Fruit fly (Drosophila melanogaster): Measurements from ENCODE around the gene CG42747.
A peak's percentile ranks its signal among the peaks of the same experiment; 100 is the strongest.

CG42747 gene

dm6 chr3L:6496053-6496921 is 95.9 kb downstream of the CG42747 start (continued):
- TF ChIP-seq CG13296 (GFP tag; optimal IDR thresholded peaks at IDR 0.05) (no peak), CG2889 (GFP tag; IDR thresholded peaks at IDR 0.05) (no peak), Doc3 (GFP tag; IDR thresholded peaks at IDR 0.05; ENCODE audit: partially characterized antibody) (no peak), jumu (GFP tag; optimal IDR thresholded peaks at IDR 0.05) (no peak), HmgD (GFP tag; optimal IDR thresholded peaks at IDR 0.05) (no peak), bcd (GFP tag; optimal IDR thresholded peaks at IDR 0.05) (no peak), CG11085 (GFP tag; IDR thresholded peaks at IDR 0.05) (no peak), Mrtf (GFP tag; IDR thresholded peaks at IDR 0.05) (no peak), CG18262 (tag; optimal IDR thresholded peaks at IDR 0.05) (no peak), sqz (GFP tag; optimal IDR thresholded peaks at IDR 0.05) (no peak), toy (GFP tag; IDR thresholded peaks at IDR 0.05) (no peak), CG1603 (tag; optimal IDR thresholded peaks at IDR 0.05) (no peak), lilli (GFP tag; optimal IDR thresholded peaks at IDR 0.05) (no peak), rib (GFP tag; IDR thresholded peaks at IDR 0.05) (no peak), CG14014 (GFP tag; IDR thresholded peaks at IDR 0.05) (no peak), CG8944 (GFP tag; optimal IDR thresholded peaks at IDR 0.05) (no peak), CG12155 (GFP tag; optimal IDR thresholded peaks at IDR 0.05) (no peak), Gug (GFP tag; IDR thresholded peaks at IDR 0.05) (no peak), CG15696 (tag; optimal IDR thresholded peaks at IDR 0.05) (no peak), Pdp1 (GFP tag; optimal IDR thresholded peaks at IDR 0.05) (peak in 1 of 2 experiments; percentile 71), Max (GFP tag; optimal IDR thresholded peaks at IDR 0.05) (no peak), sens-2 (GFP tag; IDR thresholded peaks at IDR 0.05) (no peak), CG3281 (GFP tag; optimal IDR thresholded peaks at IDR 0.05) (no peak), gt (GFP tag; IDR thresholded peaks at IDR 0.05) (no peak), chinmo (GFP tag; IDR thresholded peaks at IDR 0.05; ENCODE audit: partially characterized antibody) (no peak), Sry-β (GFP tag; optimal IDR thresholded peaks at IDR 0.05) (no peak), zfh1 (GFP tag; IDR thresholded peaks at IDR 0.05) (no peak), CG31365 (tag; optimal IDR thresholded peaks at IDR 0.05) (no peak), Dip3 (GFP tag; optimal IDR thresholded peaks at IDR 0.05) (no peak), Deaf1 (tag; optimal IDR thresholded peaks at IDR 0.05) (no peak), CG3995 (GFP tag; optimal IDR thresholded peaks at IDR 0.05) (no peak), CG18619 (GFP tag; optimal IDR thresholded peaks at IDR 0.05) (no peak), CG10543 (GFP tag; optimal IDR thresholded peaks at IDR 0.05) (peak; percentile 1), CG11247 (GFP tag; IDR thresholded peaks at IDR 0.05) (no peak), so (GFP tag; IDR thresholded peaks at IDR 0.05) (no peak; the same call in 2 of the 3 replicates), ci (GFP tag; IDR thresholded peaks at IDR 0.05) (peak; percentile 38; the same call in 1 of the 3 replicates), CG18764 (GFP tag; optimal IDR thresholded peaks at IDR 0.05) (no peak), CG7963 (GFP tag; IDR thresholded peaks at IDR 0.05; ENCODE audit: partially characterized antibody) (no peak), CG16815 (GFP tag; optimal IDR thresholded peaks at IDR 0.05) (no peak), nerfin-2 (GFP tag; IDR thresholded peaks at IDR 0.05; ENCODE audit: partially characterized antibody) (peak; percentile 21; the same call in 1 of the 2 replicates), Kr (GFP tag; optimal IDR thresholded peaks at IDR 0.05) (no peak), CG12391 (tag; optimal IDR thresholded peaks at IDR 0.05) (no peak), ranshi (GFP tag; IDR thresholded peaks at IDR 0.05) (0 out of 2 replicates have a peak, but pooled peaks have one; percentile 5), pho (GFP tag; optimal IDR thresholded peaks at IDR 0.05) (no peak), HLHmδ (GFP tag; optimal IDR thresholded peaks at IDR 0.05) (no peak), CG11093 (GFP tag; IDR thresholded peaks at IDR 0.05) (no peak), gcm (GFP tag; optimal IDR thresholded peaks at IDR 0.05) (no peak), grau (tag; optimal IDR thresholded peaks at IDR 0.05) (no peak), odd (GFP tag; optimal IDR thresholded peaks at IDR 0.05) (no peak), CG17361 (GFP tag; IDR thresholded peaks at IDR 0.05) (no peak)
